Worm (Caenorhabditis elegans): Measurements from ENCODE around the gene R07G3.8.
A peak's percentile ranks its signal among the peaks of the same experiment; 100 is the strongest.

R07G3.8 gene

DNA sequence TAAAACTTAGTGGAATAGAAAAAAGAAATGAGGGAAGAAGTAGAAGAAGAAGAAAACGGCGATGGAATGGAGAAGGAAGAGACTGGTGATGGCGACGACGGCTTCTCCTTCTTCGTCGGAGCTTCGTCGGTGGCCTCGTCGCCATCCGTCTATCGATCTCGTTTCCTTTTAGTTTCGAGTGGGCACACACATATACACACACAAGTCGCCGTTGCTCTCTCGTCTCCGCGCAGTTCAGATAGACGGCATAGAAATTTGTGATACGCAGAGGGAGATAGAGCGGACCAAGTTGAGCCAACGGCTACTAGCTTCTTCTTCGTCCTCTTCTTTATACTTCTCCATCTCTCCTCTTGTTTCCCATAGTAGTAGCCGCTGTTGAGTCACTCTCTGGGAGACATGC lies 27.1 kb downstream of the R07G3.8 start (continued):
- TF ChIP-seq ceh-22 (tag; optimal IDR thresholded peaks at IDR 0.05) (no peak), ceh-48 (tag; optimal IDR thresholded peaks at IDR 0.05) (peak; percentile 74), dmd-4 (tag; optimal IDR thresholded peaks at IDR 0.05; ENCODE audit: borderline replicate concordance) (no peak), npax-4 (tag; optimal IDR thresholded peaks at IDR 0.05) (no peak), ceh-30 (tag; optimal IDR thresholded peaks at IDR 0.05) (no peak), F13H6.1 (tag; optimal IDR thresholded peaks at IDR 0.05) (peak; percentile 24), hlh-6 (tag; optimal IDR thresholded peaks at IDR 0.05) (no peak), tbx-7 (tag; optimal IDR thresholded peaks at IDR 0.05) (no peak), gmeb-2 (tag; optimal IDR thresholded peaks at IDR 0.05) (no peak), lin-11 (tag; optimal IDR thresholded peaks at IDR 0.05) (no peak), ceh-14 (tag; optimal IDR thresholded peaks at IDR 0.05) (no peak), ceh-34 (tag; optimal IDR thresholded peaks at IDR 0.05) (peak; percentile 1), syd-9 (tag; optimal IDR thresholded peaks at IDR 0.05) (no peak), elt-2 (tag; optimal IDR thresholded peaks at IDR 0.05) (no peak), odd-2 (tag; optimal IDR thresholded peaks at IDR 0.05) (no peak), nhr-232 (tag; optimal IDR thresholded peaks at IDR 0.05) (no peak), dve-1 (tag; optimal IDR thresholded peaks at IDR 0.05) (no peak), C08G9.2 (tag; optimal IDR thresholded peaks at IDR 0.05) (no peak), eyg-1 (tag; optimal IDR thresholded peaks at IDR 0.05) (no peak), unc-55 (GFP tag; optimal IDR thresholded peaks at IDR 0.05) (no peak), pha-4 (tag; optimal IDR thresholded peaks at IDR 0.05) (no peak), pqm-1 (tag; optimal IDR thresholded peaks at IDR 0.05) (no peak), nfya-1 (tag; optimal IDR thresholded peaks at IDR 0.05) (peak; percentile 12), hlh-30 (tag; optimal IDR thresholded peaks at IDR 0.05; ENCODE audit: insufficient read depth) (no peak), ceh-31 (tag; optimal IDR thresholded peaks at IDR 0.05) (peak; percentile 73), unc-3 (GFP tag; conservative IDR thresholded peaks at IDR 0.05) (no peak), unc-3 (tag; optimal IDR thresholded peaks at IDR 0.05) (no peak), T23F11.4 (GFP tag; optimal IDR thresholded peaks at IDR 0.05) (no peak), ztf-16 (tag; optimal IDR thresholded peaks at IDR 0.05) (no peak), che-1 (tag; optimal IDR thresholded peaks at IDR 0.05) (no peak), sox-4 (tag; optimal IDR thresholded peaks at IDR 0.05) (no peak), ceh-45 (GFP tag; IDR thresholded peaks at IDR 0.05) (no peak), zip-5 (tag; optimal IDR thresholded peaks at IDR 0.05) (no peak)

- TF ChIP-seq fax-1 (tag; optimal IDR thresholded peaks at IDR 0.05) (no peak), ceh-31 (tag; optimal IDR thresholded peaks at IDR 0.05) (peak; percentile 1)
Measured at ce11 chrII:7588295-7588694, 32.0 kb downstream of the R07G3.8 start.

DNA sequence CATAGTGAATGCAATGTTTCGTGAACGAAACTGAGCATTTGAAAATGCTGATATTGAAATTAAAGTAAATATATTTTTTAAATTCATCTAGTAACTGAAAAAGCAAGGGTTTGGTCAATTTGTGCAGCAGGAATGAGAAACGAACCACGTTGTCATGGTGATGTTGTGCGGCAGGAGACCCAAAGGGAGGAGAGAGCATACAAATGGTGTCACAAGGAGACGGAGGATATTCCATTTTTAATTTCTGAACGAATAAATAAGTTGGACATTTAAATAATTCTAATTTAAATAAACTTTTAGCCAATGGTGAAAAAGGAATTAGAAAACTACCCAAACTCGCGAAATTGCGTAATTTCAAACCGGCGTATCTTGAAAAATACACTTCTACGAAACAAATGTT lies 36.8 kb downstream of the R07G3.8 start, which contains the start of gene mks-3:
Gene mks-3 (minus strand): TSS at position 101 of the 400 bp plus-strand sequence.
- TF ChIP-seq tbx-2 (tag; optimal IDR thresholded peaks at IDR 0.05) = no peak
- no peak for TF ChIP-seq C38D4.7 (GFP tag; optimal IDR thresholded peaks at IDR 0.05)
- TF ChIP-seq che-1 (tag; optimal IDR thresholded peaks at IDR 0.05) = no peak
- TF ChIP-seq zip-5 (tag; optimal IDR thresholded peaks at IDR 0.05) = no peak
- TF ChIP-seq unc-3 (GFP tag; conservative IDR thresholded peaks at IDR 0.05) = no peak
- TF ChIP-seq unc-3 (tag; optimal IDR thresholded peaks at IDR 0.05) = no peak
- no peak for TF ChIP-seq gmeb-2 (tag; optimal IDR thresholded peaks at IDR 0.05)
- TF ChIP-seq pat-9 (tag; optimal IDR thresholded peaks at IDR 0.05) = no peak
- no peak for TF ChIP-seq ceh-6 (GFP tag; optimal IDR thresholded peaks at IDR 0.05)
- TF ChIP-seq ahr-1 (tag; optimal IDR thresholded peaks at IDR 0.05) = no peak
- TF ChIP-seq mec-3 (tag; optimal IDR thresholded peaks at IDR 0.05; ENCODE audit: borderline replicate concordance) = no peak
- TF ChIP-seq K09A11.1 (tag; optimal IDR thresholded peaks at IDR 0.05; ENCODE audit: insufficient read depth) = no peak
- no peak for TF ChIP-seq ceh-19 (GFP tag; optimal IDR thresholded peaks at IDR 0.05)
- TF ChIP-seq ceh-45 (GFP tag; IDR thresholded peaks at IDR 0.05) = no peak
- no peak for TF ChIP-seq tbx-7 (tag; optimal IDR thresholded peaks at IDR 0.05)
- TF ChIP-seq hlh-30 (tag; optimal IDR thresholded peaks at IDR 0.05; ENCODE audit: insufficient read depth) = no peak
- TF ChIP-seq unc-86 (tag; optimal IDR thresholded peaks at IDR 0.05) = no peak
- TF ChIP-seq pqm-1 (tag; optimal IDR thresholded peaks at IDR 0.05) = no peak
- no peak for TF ChIP-seq sox-4 (tag; optimal IDR thresholded peaks at IDR 0.05)
- TF ChIP-seq nhr-11 (tag; optimal IDR thresholded peaks at IDR 0.05) = no peak
